Worm (Caenorhabditis elegans) whole organism, L4 larva: ENCODE results near the gene dlc-4.

Experiments
- D1046.2 ChIP-seq: fragments of 200-800 bp; sonication (Bioruptor generic); IDR thresholded peaks from 2 replicates; pipeline ENCODE4 v1.3.6; 2022; ENCODE audit warnings: missing genetic modification characterization, missing compliant biosample characterization
- F10B5.3 ChIP-seq: sonication (generic microtip); optimal IDR thresholded peaks from 2 replicates; lab custom pipeline; 2016; ENCODE audit warnings: mild to moderate bottlenecking, missing genetic modification characterization, missing compliant biosample characterization
- F37D6.2 ChIP-seq: sonication (generic microtip); optimal IDR thresholded peaks from 2 replicates; lab custom pipeline; 2016; ENCODE audit warnings: mild to moderate bottlenecking, missing genetic modification characterization, missing compliant biosample characterization
- F49E8.2 ChIP-seq: sonication (generic microtip); optimal IDR thresholded peaks from 2 replicates; lab custom pipeline; 2016; ENCODE audit warnings: missing compliant biosample characterization, mild to moderate bottlenecking, missing genetic modification characterization, borderline replicate concordance
- T26A8.4 ChIP-seq: fragments of 200-800 bp; sonication (Bioruptor generic); IDR thresholded peaks from 2 replicates; pipeline ENCODE4 v1.3.6; 2022; ENCODE audit warnings: missing genetic modification characterization, missing compliant biosample characterization
- Y5F2A.4 ChIP-seq: fragments of 200-800 bp; sonication (Bioruptor generic); optimal IDR thresholded peaks from 2 replicates; lab custom pipeline; 2018; ENCODE audit warnings: mild to moderate bottlenecking, missing genetic modification characterization, missing compliant biosample characterization
- aly-2 ChIP-seq: sonication (generic microtip); optimal IDR thresholded peaks from 2 replicates; lab custom pipeline; 2018; ENCODE audit warnings: missing biosample characterization, missing genetic modification characterization
- arid-1 ChIP-seq: fragments of 200-800 bp; sonication (Bioruptor generic); conservative IDR thresholded peaks from 2 replicates; pipeline ENCODE4 v1.3.6; 2022; ENCODE audit warnings: missing genetic modification reagents, missing genetic modification characterization, missing compliant biosample characterization
- ceh-28 ChIP-seq: fragments of 150-350 bp; optimal IDR thresholded peaks from 2 replicates; lab custom pipeline; 2014; ENCODE audit warnings: missing biosample characterization, missing genetic modification reagents, missing genetic modification characterization
- ceh-62 ChIP-seq: sonication (generic microtip); optimal IDR thresholded peaks from 2 replicates; lab custom pipeline; 2017; ENCODE audit warnings: missing biosample characterization, missing genetic modification characterization
- ces-1 ChIP-seq: fragments of 150-350 bp; sonication (generic microtip); optimal IDR thresholded peaks from 4 replicates; lab custom pipeline; 2014; ENCODE audit warnings: missing biosample characterization, missing genetic modification reagents, missing genetic modification characterization
- daf-12 ChIP-seq: fragments of 150-350 bp; optimal IDR thresholded peaks from 2 replicates; lab custom pipeline; 2014; ENCODE audit warnings: missing biosample characterization, missing genetic modification reagents, missing genetic modification characterization
- daf-19 ChIP-seq: fragments of 200-800 bp; sonication (Bioruptor generic); conservative IDR thresholded peaks from 2 replicates; pipeline ENCODE4 v1.3.6; 2022; ENCODE audit warnings: missing genetic modification characterization, missing compliant biosample characterization
- dmd-6 ChIP-seq: fragments of 200-800 bp; sonication (Bioruptor generic); IDR thresholded peaks from 2 replicates; pipeline ENCODE4 v1.3.6; 2022; ENCODE audit warnings: missing genetic modification reagents, missing genetic modification characterization, missing compliant biosample characterization
- dmd-9 ChIP-seq: fragments of 200-800 bp; sonication (Bioruptor generic); IDR thresholded peaks from 2 replicates; pipeline ENCODE4 v1.3.6; 2022; ENCODE audit warnings: missing genetic modification reagents, missing genetic modification characterization, missing compliant biosample characterization
- dpl-1 ChIP-seq: fragments of 150-350 bp; optimal IDR thresholded peaks from 2 replicates; lab custom pipeline; 2014; ENCODE audit warnings: missing biosample characterization, missing genetic modification reagents, missing genetic modification characterization
- egl-27 ChIP-seq: sonication (generic microtip); optimal IDR thresholded peaks from 3 replicates; lab custom pipeline; 2017; ENCODE audit warnings: missing biosample characterization, missing genetic modification reagents, missing genetic modification characterization
- fkh-10 ChIP-seq: fragments of 150-350 bp; optimal IDR thresholded peaks from 2 replicates; lab custom pipeline; 2014; ENCODE audit warnings: missing biosample characterization, missing genetic modification reagents, missing genetic modification characterization
- hlh-11 ChIP-seq: fragments of 200-800 bp; sonication (Bioruptor generic); optimal IDR thresholded peaks from 2 replicates; lab custom pipeline; 2018; ENCODE audit warnings: mild to moderate bottlenecking, missing genetic modification characterization, missing compliant biosample characterization
- lin-1 ChIP-seq: fragments of 200-800 bp; sonication (Bioruptor generic); IDR thresholded peaks from 2 replicates; pipeline ENCODE4 v1.3.6; 2022; ENCODE audit warnings: missing genetic modification reagents, missing genetic modification characterization, missing compliant biosample characterization
- lin-39 ChIP-seq: fragments of 150-350 bp; optimal IDR thresholded peaks from 2 replicates; lab custom pipeline; 2014; ENCODE audit warnings: missing biosample characterization, missing genetic modification reagents, missing genetic modification characterization
- lsy-2 ChIP-seq, 2 experiments: fragments of 150-350 bp in 1 of 2; sonication (generic microtip) in 1 of 2; optimal IDR thresholded peaks; 2 replicates each; lab custom pipeline; 2014 to 2017; ENCODE audit warnings: missing biosample characterization in 2 of 2, missing genetic modification characterization in 2 of 2
- madf-9 ChIP-seq: fragments of 200-800 bp; sonication (Bioruptor generic); conservative IDR thresholded peaks from 2 replicates; pipeline ENCODE4 v1.3.6; 2022; ENCODE audit warnings: missing genetic modification reagents, missing genetic modification characterization, missing compliant biosample characterization
- mdl-1 ChIP-seq, 2 experiments: fragments of 150-350 bp in 1 of 2; sonication (generic microtip) in 1 of 2; optimal IDR thresholded peaks; 2 replicates each; lab custom pipeline; 2014 to 2017; ENCODE audit warnings: missing biosample characterization in 2 of 2, missing genetic modification characterization in 2 of 2
- mdt-29 ChIP-seq: fragments of 200-800 bp; sonication (Bioruptor generic); IDR thresholded peaks from 2 replicates; pipeline ENCODE4 v1.3.6; 2022; ENCODE audit warnings: missing genetic modification reagents, missing genetic modification characterization, missing compliant biosample characterization
- mxl-2 ChIP-seq: fragments of 200-800 bp; sonication (Bioruptor generic); conservative IDR thresholded peaks from 2 replicates; pipeline ENCODE4 v1.3.6; 2022; ENCODE audit warnings: missing genetic modification reagents, missing genetic modification characterization, missing compliant biosample characterization
- nhr-237 ChIP-seq: sonication (generic microtip); optimal IDR thresholded peaks from 2 replicates; lab custom pipeline; 2017; ENCODE audit warnings: missing biosample characterization, missing genetic modification characterization
- nhr-25 ChIP-seq: sonication (generic microtip); optimal IDR thresholded peaks from 2 replicates; lab custom pipeline; 2017; ENCODE audit warnings: missing genetic modification characterization, mild to moderate bottlenecking, missing compliant biosample characterization, antibody characterized with exemption, moderate library complexity, borderline replicate concordance; ENCODE audit not compliant: insufficient read depth
- nhr-41 ChIP-seq: fragments of 200-800 bp; sonication (Bioruptor generic); IDR thresholded peaks from 2 replicates; pipeline ENCODE4 v1.3.6; 2022; ENCODE audit warnings: missing genetic modification reagents, missing genetic modification characterization, missing compliant biosample characterization
- nhr-48 ChIP-seq: sonication (generic microtip); optimal IDR thresholded peaks from 2 replicates; lab custom pipeline; 2016; ENCODE audit warnings: mild to moderate bottlenecking, missing genetic modification characterization, missing compliant biosample characterization
- php-3 ChIP-seq: fragments of 200-800 bp; sonication (Bioruptor generic); IDR thresholded peaks from 2 replicates; pipeline ENCODE4 v1.3.6; 2022; ENCODE audit warnings: missing genetic modification reagents, missing genetic modification characterization, missing compliant biosample characterization
- rbr-2 ChIP-seq: sonication (generic microtip); optimal IDR thresholded peaks from 2 replicates; lab custom pipeline; 2016; ENCODE audit warnings: missing genotype, missing genetic modification characterization, missing compliant biosample characterization
- saeg-2 ChIP-seq: fragments of 200-800 bp; sonication (Bioruptor generic); IDR thresholded peaks from 2 replicates; pipeline ENCODE4 v1.3.6; 2022; ENCODE audit warnings: missing genetic modification reagents, missing genetic modification characterization, missing compliant biosample characterization
- spr-1 ChIP-seq: sonication (generic microtip); optimal IDR thresholded peaks from 2 replicates; lab custom pipeline; 2016; ENCODE audit warnings: mild to moderate bottlenecking, missing genetic modification characterization, missing compliant biosample characterization
- unc-130 ChIP-seq: sonication (generic microtip); optimal IDR thresholded peaks from 2 replicates; lab custom pipeline; 2016; ENCODE audit warnings: missing genetic modification reagents, missing genetic modification characterization, missing compliant biosample characterization
- unc-62 ChIP-seq, 3 experiments: fragments of 150-350 bp in 1 of 3; sonication (generic microtip); optimal IDR thresholded peaks in 2 of 3; peaks in 1 of 3; 1 replicate in 1 of 3; 2 replicates in 2 of 3; lab custom pipeline; 2014 to 2017; ENCODE audit warnings: missing biosample characterization in 3 of 3, missing genetic modification characterization in 3 of 3, missing genetic modification reagents in 3 of 3, missing genotype in 1 of 3
- ztf-11 ChIP-seq: fragments of 150-350 bp; optimal IDR thresholded peaks from 2 replicates; lab custom pipeline; 2014; ENCODE audit warnings: missing biosample characterization, missing genetic modification characterization
- ztf-7 ChIP-seq: fragments of 150-350 bp; optimal IDR thresholded peaks from 2 replicates; lab custom pipeline; 2014; ENCODE audit warnings: missing biosample characterization, missing genetic modification characterization

Gene dlc-4

ce11 chrIV:16492327-16492726 lies 49.3 kb downstream of the dlc-4 start (continued):
- peak; percentile 81 for TF ChIP-seq dmd-6 (GFP tag; lab: Robert Waterston, UW)
- TF ChIP-seq unc-62 (GFP tag; optimal IDR thresholded peaks at IDR 0.05 in 1 of 2; lab: Kevin White, UChicago) = peak in 1 of 2 experiments; percentile 18
- TF ChIP-seq unc-62 (tag; optimal IDR thresholded peaks at IDR 0.05; lab: Kevin White, UChicago) = no peak
- TF ChIP-seq ztf-11 = no peak
- no peak for TF ChIP-seq daf-12 (tag; lab: Kevin White, UChicago)
- TF ChIP-seq ces-1 (GFP tag; lab: Kevin White, UChicago) = no peak
- TF ChIP-seq ceh-28 (tag; lab: Kevin White, UChicago) = peak; percentile 87
- TF ChIP-seq madf-9 (GFP tag; lab: Robert Waterston, UW) = peak; percentile 92
- TF ChIP-seq mdl-1 (tag; optimal IDR thresholded peaks at IDR 0.05; lab: Kevin White, UChicago) = peak; percentile 55 to 88
- TF ChIP-seq nhr-25 (tag; lab: Kevin White, UChicago) = peak; percentile 78
- TF ChIP-seq dmd-9 (GFP tag; lab: Robert Waterston, UW) = peak; percentile 80
- no peak for TF ChIP-seq nhr-41
- no peak for TF ChIP-seq aly-2 (tag; lab: Kevin White, UChicago)
- no peak; the same call in 1 of the 2 replicates for TF ChIP-seq mxl-2 (GFP tag; lab: Robert Waterston, UW)
- TF ChIP-seq F49E8.2 (tag; lab: Kevin White, UChicago) = no peak
- TF ChIP-seq saeg-2 (GFP tag; lab: Robert Waterston, UW) = 0 out of 2 replicates have a peak, but pooled peaks have one; percentile 32
- TF ChIP-seq arid-1 (GFP tag; lab: Robert Waterston, UW) = peak; percentile 63
- TF ChIP-seq egl-27 = no peak
- TF ChIP-seq dpl-1 (GFP tag; lab: Kevin White, UChicago) = peak; percentile 51
- TF ChIP-seq hlh-11 (tag; lab: Kevin White, UChicago) = peak; percentile 95
- no peak for TF ChIP-seq php-3
- TF ChIP-seq nhr-48 (tag; lab: Kevin White, UChicago) = peak; percentile 76
- TF ChIP-seq nhr-237 (tag; lab: Kevin White, UChicago) = no peak
- TF ChIP-seq F37D6.2 (tag; lab: Kevin White, UChicago) = peak; percentile 75
- no peak for TF ChIP-seq Y5F2A.4 (GFP tag; lab: Kevin White, UChicago)
- no peak for TF ChIP-seq D1046.2 (GFP tag; lab: Robert Waterston, UW)
- no peak for TF ChIP-seq ceh-62 (tag; lab: Kevin White, UChicago)
- peak; percentile 73 to 82 for TF ChIP-seq lsy-2 (tag; optimal IDR thresholded peaks at IDR 0.05; lab: Kevin White, UChicago)
- peak; percentile 4 for TF ChIP-seq unc-130
- no peak for TF ChIP-seq mdt-29
- TF ChIP-seq daf-19 (GFP tag; lab: Robert Waterston, UW) = no peak
- peak; percentile 87 for TF ChIP-seq spr-1
- 0 out of 2 replicates have a peak, but pooled peaks have one; percentile 20 for TF ChIP-seq lin-1
- TF ChIP-seq ztf-7 (tag; lab: Kevin White, UChicago) = peak; percentile 12
- TF ChIP-seq lin-39 (tag; lab: Kevin White, UChicago) = no peak
- TF ChIP-seq fkh-10 (GFP tag; lab: Kevin White, UChicago) = peak; percentile 31

DNA sequence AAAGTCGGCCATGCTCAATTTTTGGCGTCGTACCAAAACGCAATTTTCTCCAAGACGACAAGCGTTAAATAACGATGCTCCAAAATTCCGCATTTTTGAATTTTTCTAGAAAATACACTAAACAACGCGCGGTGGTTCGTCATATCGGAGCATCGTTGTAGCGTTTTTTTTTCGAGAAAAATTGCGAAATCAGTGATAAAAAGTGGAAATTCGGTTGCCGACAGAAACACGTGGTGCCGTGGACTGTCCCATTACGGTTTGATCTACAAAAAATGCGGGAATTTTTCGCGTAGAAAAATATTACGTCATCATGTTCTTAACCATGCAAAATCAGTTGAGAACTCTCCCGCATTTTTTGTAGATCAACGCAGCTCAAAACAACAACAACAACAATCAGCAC lies 49.9 kb downstream of the dlc-4 start:
- peak in 1 of 2 experiments; percentile 64 for TF ChIP-seq unc-62 (GFP tag; optimal IDR thresholded peaks at IDR 0.05 in 1 of 2; lab: Kevin White, UChicago)
- no peak for TF ChIP-seq unc-62 (tag; optimal IDR thresholded peaks at IDR 0.05; lab: Kevin White, UChicago)
- no peak for TF ChIP-seq rbr-2 (tag; lab: Kevin White, UChicago)
- no peak for TF ChIP-seq dmd-9 (GFP tag; lab: Robert Waterston, UW)
- TF ChIP-seq lin-39 (tag; lab: Kevin White, UChicago) = no peak
- no peak for TF ChIP-seq T26A8.4 (GFP tag; lab: Robert Waterston, UW)

DNA sequence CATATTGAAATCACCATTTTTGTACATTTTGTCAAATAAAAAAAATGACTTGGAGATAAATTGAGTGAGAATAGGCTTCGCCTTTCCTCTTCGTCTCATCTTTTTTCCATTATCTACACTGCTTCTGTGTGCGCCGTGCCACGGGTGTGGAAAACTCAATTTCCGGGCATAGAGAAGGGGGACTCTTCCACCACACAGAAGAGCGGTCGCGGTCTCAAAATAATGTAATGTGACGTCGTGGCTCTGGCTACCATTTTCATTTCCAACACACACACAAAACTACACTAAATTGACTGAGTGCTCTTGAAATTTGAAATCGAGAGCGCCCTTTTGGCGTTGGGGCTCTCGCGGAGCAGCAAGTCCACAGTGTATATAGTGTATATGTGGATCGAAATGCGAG lies 50.9 kb downstream of the dlc-4 start:
- TF ChIP-seq F10B5.3 (tag; lab: Kevin White, UChicago) (no peak), ces-1 (GFP tag; lab: Kevin White, UChicago) (peak; percentile 51)
